Fruit fly (Drosophila melanogaster): ENCODE measurements around the gene eIF2Balpha.

The eIF2Balpha gene

dm6 chr3R:29935756-29936155 lies at the start of gene eIF2Balpha, which contains the start of gene Vps13B:
Gene eIF2Balpha, minus strand, starts transcription at chr3R:29935888.
Gene Vps13B, plus strand, starts transcription at chr3R:29935978.
- TF ChIP-seq Hr38 (GFP tag; optimal IDR thresholded peaks at IDR 0.05) (no peak), CG8319 (GFP tag; optimal IDR thresholded peaks at IDR 0.05) (no peak), cyc (GFP tag; optimal IDR thresholded peaks at IDR 0.05) (no peak), achi (GFP tag; optimal IDR thresholded peaks at IDR 0.05) (no peak), CG3032 (tag; optimal IDR thresholded peaks at IDR 0.05) (no peak), Ets96B (tag; optimal IDR thresholded peaks at IDR 0.05) (no peak), CG10669 (GFP tag; optimal IDR thresholded peaks at IDR 0.05) (no peak), CG9139 (GFP tag; optimal IDR thresholded peaks at IDR 0.05) (no peak), CG3919 (GFP tag; optimal IDR thresholded peaks at IDR 0.05) (no peak), Sox15 (GFP tag; optimal IDR thresholded peaks at IDR 0.05) (no peak), pdm3 (GFP tag; optimal IDR thresholded peaks at IDR 0.05) (no peak), CG1621 (tag; optimal IDR thresholded peaks at IDR 0.05) (no peak), Hr39 (GFP tag; optimal IDR thresholded peaks at IDR 0.05) (no peak), Gug (GFP tag; IDR thresholded peaks at IDR 0.05) (no peak), Eip93F (GFP tag; optimal IDR thresholded peaks at IDR 0.05) (no peak), CG6808 (GFP tag; optimal IDR thresholded peaks at IDR 0.05) (no peak), CG6854 (GFP tag; optimal IDR thresholded peaks at IDR 0.05) (no peak)

DNA sequence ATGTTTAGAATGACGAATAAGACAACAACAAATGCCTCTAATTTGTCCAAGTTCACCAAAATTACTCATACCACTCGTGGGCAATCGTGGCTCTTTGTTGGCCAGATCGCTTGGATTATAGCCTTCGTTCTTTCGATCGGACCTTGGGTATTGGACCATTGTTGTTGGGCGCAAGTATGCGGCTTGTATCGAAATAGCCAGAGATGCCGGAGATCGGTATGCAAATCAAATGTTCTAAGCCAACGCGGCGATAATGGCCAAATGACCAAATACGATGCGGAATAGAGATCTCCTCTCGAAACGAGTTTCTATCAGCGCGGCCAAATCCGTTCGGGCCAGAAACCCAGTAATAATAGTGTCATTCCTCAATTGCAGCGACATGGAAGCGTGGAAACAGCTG lies 49.5 kb upstream of the eIF2Balpha start:
- no peak for TF ChIP-seq CG7368 (GFP tag; optimal IDR thresholded peaks at IDR 0.05)
- no peak for TF ChIP-seq CG8632 (GFP tag; optimal IDR thresholded peaks at IDR 0.05)
- no peak for TF ChIP-seq CG11294 (GFP tag; IDR thresholded peaks at IDR 0.05)
- no peak for TF ChIP-seq acj6 (GFP tag; optimal IDR thresholded peaks at IDR 0.05)
- no peak for TF ChIP-seq fd85E (GFP tag; optimal IDR thresholded peaks at IDR 0.05)
- no peak for TF ChIP-seq CG4318 (GFP tag; optimal IDR thresholded peaks at IDR 0.05)
- no peak for TF ChIP-seq Sox102F (GFP tag; optimal IDR thresholded peaks at IDR 0.05)
- no peak for TF ChIP-seq CG15336 (GFP tag; IDR thresholded peaks at IDR 0.05)
- TF ChIP-seq CG3032 (tag; optimal IDR thresholded peaks at IDR 0.05): no peak

DNA sequence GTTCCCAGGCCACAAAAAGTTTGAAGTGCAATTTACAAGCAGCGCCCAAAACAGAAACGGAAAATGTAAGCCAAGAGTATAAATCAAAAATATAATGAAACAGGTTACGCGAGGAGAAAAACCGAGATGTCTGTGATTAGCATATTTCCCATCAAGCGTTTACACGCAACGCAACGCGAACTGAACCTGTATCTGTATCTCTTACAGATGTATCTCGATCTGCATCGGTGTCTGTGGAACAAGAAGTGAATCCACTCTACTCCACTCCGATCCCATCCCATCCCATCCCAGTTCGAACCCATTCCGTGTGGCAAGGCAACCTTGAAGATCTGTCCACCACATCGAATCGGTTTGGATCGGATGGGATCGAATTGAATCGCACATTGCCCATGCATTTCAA lies 48.2 kb upstream of the eIF2Balpha start:
- TF ChIP-seq ss (GFP tag; optimal IDR thresholded peaks at IDR 0.05) (peak in 1 of 2 experiments; percentile 31), CG11294 (GFP tag; IDR thresholded peaks at IDR 0.05) (no peak)

DNA sequence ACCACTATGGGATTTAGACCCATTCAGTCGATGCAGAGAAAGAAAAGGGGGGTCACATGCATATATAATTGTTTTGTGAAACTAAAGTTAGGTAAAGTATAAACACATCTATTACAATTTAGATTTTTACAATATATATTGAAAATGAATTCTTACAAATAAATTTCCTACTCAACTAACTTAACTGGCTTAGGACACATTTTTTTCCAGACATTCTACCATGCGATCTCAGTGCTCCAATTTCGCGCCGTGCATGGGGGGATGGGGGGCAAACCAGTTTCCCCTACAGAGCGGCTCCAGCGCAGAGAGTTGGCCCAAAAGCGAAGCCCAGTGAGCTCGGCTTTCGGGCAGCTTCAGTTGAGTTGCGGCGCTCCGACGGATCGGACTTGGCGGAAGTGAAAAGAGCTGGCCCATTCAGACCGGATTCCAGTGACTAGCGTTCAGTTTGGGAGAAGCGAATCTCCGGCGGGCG lies 47.4 kb upstream of the eIF2Balpha start, which contains the start of gene CG7896:
Gene CG7896, plus strand, starts transcription at position 354 of the 472 bp plus-strand sequence.
- TF ChIP-seq CG6808 (GFP tag; optimal IDR thresholded peaks at IDR 0.05): peak; percentile 80
- TF ChIP-seq fd85E (GFP tag; optimal IDR thresholded peaks at IDR 0.05): peak; percentile 34
- TF ChIP-seq Ets21C (GFP tag; optimal IDR thresholded peaks at IDR 0.05): peak; percentile 69
- TF ChIP-seq OdsH (GFP tag; optimal IDR thresholded peaks at IDR 0.05): no peak
- peak; percentile 55 for TF ChIP-seq CG9139 (GFP tag; optimal IDR thresholded peaks at IDR 0.05)
- peak; percentile 80 for TF ChIP-seq Ets96B (tag; optimal IDR thresholded peaks at IDR 0.05)
- peak; percentile 93 for TF ChIP-seq CG15336 (GFP tag; IDR thresholded peaks at IDR 0.05)
- TF ChIP-seq CG7368 (GFP tag; optimal IDR thresholded peaks at IDR 0.05): peak; percentile 74
- peak; percentile 78 for TF ChIP-seq CG8319 (GFP tag; optimal IDR thresholded peaks at IDR 0.05)
- TF ChIP-seq Sox102F (GFP tag; optimal IDR thresholded peaks at IDR 0.05): peak; percentile 80
- peak; percentile 78 for TF ChIP-seq CG6276 (GFP tag; optimal IDR thresholded peaks at IDR 0.05)
- peak; percentile 81 for TF ChIP-seq CG8632 (GFP tag; optimal IDR thresholded peaks at IDR 0.05)
- TF ChIP-seq CG3919 (GFP tag; optimal IDR thresholded peaks at IDR 0.05): peak; percentile 83
- peak; percentile 78 for TF ChIP-seq net (GFP tag; optimal IDR thresholded peaks at IDR 0.05)
- peak; percentile 67 for TF ChIP-seq dac (GFP tag; optimal IDR thresholded peaks at IDR 0.05)
- TF ChIP-seq acj6 (GFP tag; optimal IDR thresholded peaks at IDR 0.05): peak; percentile 84
- TF ChIP-seq CG6163 (GFP tag; IDR thresholded peaks at IDR 0.05): peak; percentile 93
- TF ChIP-seq svp (GFP tag): peak; percentile 97
- TF ChIP-seq Sox15 (GFP tag; optimal IDR thresholded peaks at IDR 0.05): peak; percentile 75
- peak; percentile 83 for TF ChIP-seq lz (GFP tag; optimal IDR thresholded peaks at IDR 0.05)
- TF ChIP-seq Blimp-1 (GFP tag; optimal IDR thresholded peaks at IDR 0.05): peak; percentile 49
- peak; percentile 67 for TF ChIP-seq CG31627 (GFP tag; optimal IDR thresholded peaks at IDR 0.05)
- TF ChIP-seq CG6854 (GFP tag; optimal IDR thresholded peaks at IDR 0.05): peak; percentile 67
- peak; percentile 85 for TF ChIP-seq Met (GFP tag; optimal IDR thresholded peaks at IDR 0.05)
- TF ChIP-seq dsx (GFP tag; optimal IDR thresholded peaks at IDR 0.05; ENCODE audit: poor library complexity, severe bottlenecking): peak; percentile 76
- peak; percentile 80 for TF ChIP-seq topi (GFP tag; optimal IDR thresholded peaks at IDR 0.05)
- TF ChIP-seq CG10669 (GFP tag; optimal IDR thresholded peaks at IDR 0.05): peak; percentile 73
- TF ChIP-seq CG1621 (tag; optimal IDR thresholded peaks at IDR 0.05): peak; percentile 50
- TF ChIP-seq pdm3 (GFP tag; optimal IDR thresholded peaks at IDR 0.05): peak; percentile 70
- peak; percentile 73 for TF ChIP-seq Lpt (GFP tag; optimal IDR thresholded peaks at IDR 0.05)
- TF ChIP-seq CG16779 (tag; optimal IDR thresholded peaks at IDR 0.05): peak; percentile 51
- peak; percentile 65 for TF ChIP-seq CG11762 (GFP tag; optimal IDR thresholded peaks at IDR 0.05; ENCODE audit: insufficient read depth)
- peak; percentile 88 for TF ChIP-seq eg (GFP tag; IDR thresholded peaks at IDR 0.05)
- peak; percentile 56 to 86 for TF ChIP-seq ss (GFP tag; optimal IDR thresholded peaks at IDR 0.05)

Data from whole organism, prepupa.